Worm (Caenorhabditis elegans) whole organism, L2 larva: Measurements from ENCODE around the gene ced-8.

Experiments used
- R02D3.7 ChIP-seq: fragments of 150-350 bp; optimal IDR thresholded peaks from 2 replicates; lab custom pipeline; 2014; ENCODE audit warnings: missing biosample characterization, missing genetic modification characterization
- alr-1 ChIP-seq: fragments of 150-350 bp; optimal IDR thresholded peaks from 2 replicates; lab custom pipeline; 2014; ENCODE audit warnings: missing biosample characterization, missing genetic modification characterization
- elt-3 ChIP-seq: sonication (generic microtip); optimal IDR thresholded peaks from 2 replicates; lab custom pipeline; 2017; ENCODE audit warnings: missing biosample characterization, missing genetic modification characterization
- lin-13 ChIP-seq: fragments of 150-350 bp; optimal IDR thresholded peaks from 2 replicates; lab custom pipeline; 2014; ENCODE audit warnings: missing biosample characterization, missing genetic modification reagents, missing genetic modification characterization
- lin-39 ChIP-seq: fragments of 150-350 bp; optimal IDR thresholded peaks from 2 replicates; lab custom pipeline; 2014; ENCODE audit warnings: missing biosample characterization, missing genetic modification reagents, missing genetic modification characterization
- nhr-11 ChIP-seq: fragments of 150-350 bp; optimal IDR thresholded peaks from 2 replicates; lab custom pipeline; 2014; ENCODE audit warnings: missing biosample characterization, missing genetic modification characterization
- nhr-23 ChIP-seq: fragments of 150-350 bp; optimal IDR thresholded peaks from 2 replicates; lab custom pipeline; 2014; ENCODE audit warnings: missing biosample characterization, missing genetic modification reagents, missing genetic modification characterization
- nhr-237 ChIP-seq: fragments of 150-350 bp; optimal IDR thresholded peaks from 2 replicates; lab custom pipeline; 2014; ENCODE audit warnings: missing biosample characterization, missing genetic modification characterization
- sem-4 ChIP-seq: fragments of 150-350 bp; optimal IDR thresholded peaks from 2 replicates; lab custom pipeline; 2014; ENCODE audit warnings: missing biosample characterization, missing genetic modification reagents, missing genetic modification characterization
- unc-39 ChIP-seq: fragments of 150-350 bp; optimal IDR thresholded peaks from 2 replicates; lab custom pipeline; 2014; ENCODE audit warnings: missing biosample characterization, missing genetic modification characterization
- unc-62 ChIP-seq: fragments of 150-350 bp; optimal IDR thresholded peaks from 2 replicates; lab custom pipeline; 2014; ENCODE audit warnings: missing biosample characterization, missing genetic modification reagents, missing genetic modification characterization

DNA sequence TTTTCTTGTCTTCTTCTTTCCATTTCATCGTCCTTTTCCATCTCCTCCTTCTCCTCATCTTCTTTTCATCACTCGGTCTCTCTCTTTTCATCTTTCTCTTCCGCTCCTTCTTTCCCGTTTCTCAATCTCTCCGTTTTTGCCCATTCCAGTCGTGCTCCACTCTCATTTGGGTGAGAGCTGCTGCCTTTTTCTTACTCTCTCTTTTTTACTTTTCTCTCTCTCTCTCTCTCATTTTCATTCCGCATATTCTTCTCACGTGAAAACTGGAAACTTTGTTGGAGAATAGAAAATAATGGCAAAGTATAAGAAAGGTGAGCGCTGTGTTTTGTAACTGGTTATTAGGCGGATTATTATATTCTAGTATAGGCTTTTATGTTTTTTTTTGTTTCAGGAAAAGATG is 38.4 kb downstream of the ced-8 start, which contains the start of gene tbc-18:
- no peak for TF ChIP-seq sem-4 (tag; lab: Kevin White, UChicago)
- no peak for TF ChIP-seq lin-13 (GFP tag; lab: Kevin White, UChicago)
- TF ChIP-seq R02D3.7: no peak
- TF ChIP-seq lin-39 (tag; lab: Kevin White, UChicago): no peak
- no peak for TF ChIP-seq nhr-237 (tag; lab: Kevin White, UChicago)
- no peak for TF ChIP-seq nhr-23 (tag; lab: Kevin White, UChicago)
- no peak for TF ChIP-seq unc-62 (GFP tag; lab: Kevin White, UChicago)
- TF ChIP-seq elt-3 (tag; lab: Kevin White, UChicago): no peak
- TF ChIP-seq nhr-11: no peak
- TF ChIP-seq unc-39 (tag; lab: Kevin White, UChicago): no peak
- peak; percentile 34 for TF ChIP-seq alr-1 (tag; lab: Kevin White, UChicago)
